Fruit fly (Drosophila melanogaster): Measurements from ENCODE around the gene CCKLR-17D3.

- no peak for TF ChIP-seq jing (GFP tag; optimal IDR thresholded peaks at IDR 0.05)
- TF ChIP-seq CHES-1-like (GFP tag; optimal IDR thresholded peaks at IDR 0.05), result no peak
- no peak for TF ChIP-seq ab (GFP tag; optimal IDR thresholded peaks at IDR 0.05)
- TF ChIP-seq Sox100B (GFP tag; optimal IDR thresholded peaks at IDR 0.05), result no peak
- TF ChIP-seq prd (optimal IDR thresholded peaks at IDR 0.05), result no peak
- TF ChIP-seq prd (GFP tag; IDR thresholded peaks at IDR 0.05), result no peak
- TF ChIP-seq Hey (tag; optimal IDR thresholded peaks at IDR 0.05), result no peak
- TF ChIP-seq CG10462 (GFP tag; optimal IDR thresholded peaks at IDR 0.05), result no peak
- no peak for TF ChIP-seq CG2116 (GFP tag; optimal IDR thresholded peaks at IDR 0.05)
- no peak for TF ChIP-seq h (optimal IDR thresholded peaks at IDR 0.05)
- TF ChIP-seq grau (tag; optimal IDR thresholded peaks at IDR 0.05), result no peak
Measured at dm6 chrX:18813049-18813448, 39.2 kb upstream of the CCKLR-17D3 start, which contains the start of gene CG42450.

Measured in whole organism, embryonic.